Worm (Caenorhabditis elegans): ENCODE measurements around the gene kcc-2.

Gene kcc-2

DNA sequence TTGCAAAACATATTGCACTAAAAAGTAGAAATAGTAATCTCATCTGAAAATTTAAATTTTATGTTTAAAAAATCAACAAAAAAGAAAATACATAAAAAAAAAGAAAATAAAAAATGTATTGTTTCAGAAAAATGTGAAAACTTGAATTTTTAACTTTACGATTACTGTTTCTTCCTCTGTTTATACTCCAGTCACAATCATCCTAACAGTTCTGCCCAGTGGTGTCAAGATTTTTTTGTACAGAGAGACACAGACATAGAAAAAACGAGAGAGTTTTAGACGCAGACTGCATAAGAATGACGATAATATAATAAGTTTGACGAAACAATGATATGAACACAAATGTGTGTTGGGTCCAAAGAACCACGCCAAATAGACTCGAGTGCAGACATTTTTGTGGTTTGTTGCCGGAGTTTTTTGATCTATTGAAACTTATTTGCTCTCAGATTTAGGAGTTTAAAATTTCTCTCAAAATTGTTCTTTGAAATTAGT, 42.8 kb downstream of the kcc-2 start, which contains the start of gene ugt-20:
TSS of gene ugt-20 (minus strand) at position 51 of the 492 bp plus-strand sequence.
- TF ChIP-seq unc-39 (tag; optimal IDR thresholded peaks at IDR 0.05), result no peak
- TF ChIP-seq sma-9 (GFP tag; optimal IDR thresholded peaks at IDR 0.05), result peak; percentile 93
- TF ChIP-seq sma-9 (tag; optimal IDR thresholded peaks at IDR 0.05), result no peak
- no peak for TF ChIP-seq C34F6.9 (tag; optimal IDR thresholded peaks at IDR 0.05)
- no peak for TF ChIP-seq R02D3.7 (tag; optimal IDR thresholded peaks at IDR 0.05)
- TF ChIP-seq unc-62 (GFP tag; optimal IDR thresholded peaks at IDR 0.05), result no peak
- TF ChIP-seq nhr-129 (tag; optimal IDR thresholded peaks at IDR 0.05), result peak; percentile 48
- no peak for TF ChIP-seq zag-1 (tag; optimal IDR thresholded peaks at IDR 0.05)
- peak in 1 of 2 experiments; percentile 26 for TF ChIP-seq mdl-1 (tag; optimal IDR thresholded peaks at IDR 0.05)
- TF ChIP-seq gmeb-1 (tag; optimal IDR thresholded peaks at IDR 0.05), result peak; percentile 74
- TF ChIP-seq egl-27 (tag; optimal IDR thresholded peaks at IDR 0.05), result peak; percentile 28
- peak; percentile 6 for TF ChIP-seq nhr-25 (tag; optimal IDR thresholded peaks at IDR 0.05)
- no peak for TF ChIP-seq alr-1 (tag; optimal IDR thresholded peaks at IDR 0.05)
- peak; percentile 80 for TF ChIP-seq crh-2 (tag; optimal IDR thresholded peaks at IDR 0.05)
- peak; percentile 54 for TF ChIP-seq F13H6.1 (tag; optimal IDR thresholded peaks at IDR 0.05)
- no peak for TF ChIP-seq nhr-21 (tag; optimal IDR thresholded peaks at IDR 0.05)
- TF ChIP-seq fos-1 (tag; optimal IDR thresholded peaks at IDR 0.05), result peak; percentile 84
- TF ChIP-seq snpc-4 (tag; optimal IDR thresholded peaks at IDR 0.05), result no peak
- TF ChIP-seq sma-3 (GFP tag; optimal IDR thresholded peaks at IDR 0.05), result peak; percentile 74

DNA sequence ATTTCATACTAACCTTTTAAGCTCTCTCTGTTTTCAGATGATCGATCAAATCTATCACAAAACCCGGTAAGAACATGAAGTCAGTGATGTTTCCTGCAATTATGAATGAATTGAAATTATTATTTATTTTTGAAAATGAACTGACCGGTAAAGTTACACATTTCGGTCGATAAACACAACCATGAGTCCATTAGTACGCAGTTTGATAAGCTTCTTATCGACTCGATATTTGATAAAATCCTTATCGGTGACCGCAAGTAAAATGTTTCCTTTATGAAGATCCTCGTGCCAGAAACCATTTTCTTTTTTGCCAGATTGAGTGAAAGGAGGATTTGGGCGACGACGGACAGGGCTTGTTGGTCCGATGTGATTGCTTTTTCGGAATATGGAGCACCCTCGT, 45.7 kb downstream of the kcc-2 start:
- TF ChIP-seq ceh-16 (tag; optimal IDR thresholded peaks at IDR 0.05) (no peak), fos-1 (tag; optimal IDR thresholded peaks at IDR 0.05) (peak; percentile 52), nhr-129 (tag; optimal IDR thresholded peaks at IDR 0.05) (no peak), nhr-237 (tag; optimal IDR thresholded peaks at IDR 0.05) (no peak), nhr-77 (tag; optimal IDR thresholded peaks at IDR 0.05) (no peak), unc-55 (GFP tag; optimal IDR thresholded peaks at IDR 0.05) (no peak), R02D3.7 (tag; optimal IDR thresholded peaks at IDR 0.05) (no peak), skn-1 (tag; optimal IDR thresholded peaks at IDR 0.05) (no peak), sma-9 (GFP tag; optimal IDR thresholded peaks at IDR 0.05) (peak; percentile 36), sma-9 (tag; optimal IDR thresholded peaks at IDR 0.05) (no peak), sem-4 (tag; optimal IDR thresholded peaks at IDR 0.05) (no peak)

DNA sequence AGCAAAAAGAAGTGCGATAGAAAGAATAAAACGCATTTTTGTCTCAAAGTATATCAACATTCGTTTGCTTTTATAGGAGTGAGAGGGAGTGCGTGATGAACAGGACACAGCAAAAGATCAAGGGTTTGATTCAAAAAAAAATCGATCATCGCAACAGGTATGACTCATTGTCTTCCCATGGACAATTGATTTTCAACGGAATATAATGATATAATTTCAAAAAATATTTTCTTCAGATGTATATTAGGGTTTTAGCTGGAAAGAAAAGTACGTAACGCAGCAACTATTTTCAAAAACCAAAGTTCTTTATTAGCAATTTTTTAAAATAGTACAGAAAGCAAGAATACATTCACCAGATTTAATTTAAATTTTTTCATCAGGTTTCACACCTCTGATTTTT, 51.5 kb downstream of the kcc-2 start, which contains the start of gene K08B4.7:
TSS of gene K08B4.7 (minus strand) at position 101 of the 400 bp plus-strand sequence.
- TF ChIP-seq skn-1 (tag; optimal IDR thresholded peaks at IDR 0.05) (no peak), sma-3 (GFP tag; optimal IDR thresholded peaks at IDR 0.05) (peak; percentile 15), fos-1 (tag; optimal IDR thresholded peaks at IDR 0.05) (peak; percentile 22)

DNA sequence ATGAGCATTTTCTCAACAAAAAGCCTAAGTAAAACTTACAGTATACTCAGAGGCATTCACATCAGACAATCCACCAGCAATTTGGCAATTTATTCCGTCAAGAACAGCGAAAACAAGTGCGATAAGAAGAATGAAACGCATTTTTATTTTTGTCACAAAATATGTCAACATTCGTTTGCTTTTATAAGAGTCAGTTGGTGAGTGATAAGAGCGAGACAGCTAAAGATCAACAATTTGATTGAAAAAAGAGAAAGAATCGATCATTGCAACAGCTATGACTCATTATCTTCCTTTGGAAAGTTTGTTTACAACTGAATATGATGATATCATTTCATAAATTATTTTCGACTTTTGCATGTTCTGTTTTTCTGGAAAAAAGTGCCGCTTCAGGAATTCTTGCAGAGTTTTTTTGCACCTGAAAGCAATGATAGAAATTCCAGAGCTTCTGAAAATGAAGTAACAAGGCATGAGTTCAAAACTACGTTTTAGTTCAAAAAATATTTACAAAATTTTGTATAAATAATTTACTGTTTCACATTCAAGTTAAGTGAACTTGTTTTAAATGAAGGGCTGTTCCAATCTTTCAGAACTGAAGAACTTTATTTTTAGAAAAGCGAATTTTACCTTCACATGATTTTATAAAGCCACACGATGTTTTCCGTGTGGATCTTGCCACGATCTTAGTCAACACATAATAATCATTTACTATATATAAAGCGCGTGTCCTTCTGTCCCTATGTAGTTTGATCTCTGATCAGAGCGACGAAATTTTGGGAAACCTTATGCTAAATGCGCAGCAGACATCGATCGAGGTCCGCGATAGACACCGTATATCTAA, 52.9 kb downstream of the kcc-2 start, which contains the start of gene cpi-1:
TSS of gene cpi-1 (minus strand) at position 204 of the 838 bp plus-strand sequence.
- TF ChIP-seq crh-2 (tag; optimal IDR thresholded peaks at IDR 0.05) (peak; percentile 11), ztf-4 (tag; optimal IDR thresholded peaks at IDR 0.05) (no peak), sma-9 (GFP tag; optimal IDR thresholded peaks at IDR 0.05) (peak; percentile 69), sma-9 (tag; optimal IDR thresholded peaks at IDR 0.05) (no peak), nhr-23 (tag; optimal IDR thresholded peaks at IDR 0.05) (no peak), sma-3 (GFP tag; optimal IDR thresholded peaks at IDR 0.05) (peak; percentile 49), nhr-10 (tag; optimal IDR thresholded peaks at IDR 0.05) (no peak), nhr-77 (tag; optimal IDR thresholded peaks at IDR 0.05) (no peak), C34F6.9 (tag; optimal IDR thresholded peaks at IDR 0.05) (no peak), snpc-4 (tag; optimal IDR thresholded peaks at IDR 0.05) (no peak), nhr-21 (tag; optimal IDR thresholded peaks at IDR 0.05) (no peak), F13H6.1 (tag; optimal IDR thresholded peaks at IDR 0.05) (no peak), ztf-11 (tag; optimal IDR thresholded peaks at IDR 0.05) (no peak), nhr-25 (tag; optimal IDR thresholded peaks at IDR 0.05) (peak; percentile 2), fos-1 (tag; optimal IDR thresholded peaks at IDR 0.05) (peak; percentile 16), unc-62 (GFP tag; optimal IDR thresholded peaks at IDR 0.05) (no peak)

DNA sequence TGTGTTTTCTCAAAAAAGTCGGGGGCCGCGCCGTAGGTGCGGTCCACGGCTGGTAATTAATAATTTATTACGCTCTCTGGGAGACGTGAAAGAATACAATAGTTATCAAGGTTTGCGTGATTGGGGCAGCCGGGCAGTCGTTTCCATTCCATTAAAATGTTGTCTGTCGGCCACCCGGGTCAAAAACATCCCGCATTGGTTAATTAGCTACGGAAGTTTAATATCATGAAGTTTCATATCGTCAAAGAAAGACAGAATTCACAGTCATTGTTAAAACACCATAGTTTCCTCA, 53.5 kb downstream of the kcc-2 start:
- TF ChIP-seq nhr-11 (tag; optimal IDR thresholded peaks at IDR 0.05) (no peak), crh-2 (tag; optimal IDR thresholded peaks at IDR 0.05) (no peak), nhr-10 (tag; optimal IDR thresholded peaks at IDR 0.05) (no peak), nhr-21 (tag; optimal IDR thresholded peaks at IDR 0.05) (no peak), C34F6.9 (tag; optimal IDR thresholded peaks at IDR 0.05) (no peak), unc-55 (GFP tag; optimal IDR thresholded peaks at IDR 0.05) (no peak), snpc-4 (tag; optimal IDR thresholded peaks at IDR 0.05) (no peak)

Data from whole organism, L2 larva.